Fruit fly (Drosophila melanogaster): Measurements from ENCODE around the gene Abl.

dm6 chr3L:16682371-16682770 is 34.7 kb upstream of the Abl start:
- TF ChIP-seq Myc (optimal IDR thresholded peaks at IDR 0.05), result no peak
- TF ChIP-seq h (optimal IDR thresholded peaks at IDR 0.05), result no peak
- TF ChIP-seq psq (optimal IDR thresholded peaks at IDR 0.05), result no peak
- no peak for TF ChIP-seq ttk (optimal IDR thresholded peaks at IDR 0.05)
- no peak for TF ChIP-seq Sin3A (optimal IDR thresholded peaks at IDR 0.05)
